Fruit fly (Drosophila melanogaster) whole organism, prepupa: ENCODE measurements around the gene CG34301.

Experiments
- CG10631 ChIP-seq: fragments of 200-800 bp; sonication (Bioruptor generic); optimal IDR thresholded peaks from 2 replicates; lab custom pipeline; 2016; ENCODE audit warnings: missing biosample characterization, missing genetic modification characterization
- CG10669 ChIP-seq: fragments of 200-800 bp; sonication (Bioruptor generic); optimal IDR thresholded peaks from 3 replicates; lab custom pipeline; 2018; ENCODE audit warnings: missing biosample characterization, mild to moderate bottlenecking, missing genetic modification characterization, moderate library complexity
- CG11294 ChIP-seq: fragments of 200-800 bp; sonication (Bioruptor generic); IDR thresholded peaks from 2 replicates; pipeline ENCODE4 v1.3.6; 2022; ENCODE audit warnings: missing biosample characterization, missing genetic modification characterization
- CG11902 ChIP-seq: fragments of 200-800 bp; sonication (Bioruptor generic); optimal IDR thresholded peaks from 3 replicates; lab custom pipeline; 2016; ENCODE audit warnings: missing biosample characterization, missing genetic modification characterization
- CG16779 ChIP-seq: fragments of 200-800 bp; sonication (Bioruptor generic); optimal IDR thresholded peaks from 3 replicates; lab custom pipeline; 2017; ENCODE audit warnings: missing biosample characterization, mild to moderate bottlenecking, missing genetic modification characterization
- CG3032 ChIP-seq: fragments of 200-800 bp; optimal IDR thresholded peaks from 2 replicates; lab custom pipeline; 2019; ENCODE audit warnings: missing biosample characterization, mild to moderate bottlenecking, missing genetic modification characterization, moderate library complexity
- CG31627 ChIP-seq: fragments of 200-800 bp; sonication (Bioruptor generic); optimal IDR thresholded peaks from 3 replicates; lab custom pipeline; 2016; ENCODE audit warnings: missing biosample characterization, missing genetic modification characterization
- CG34406 ChIP-seq: fragments of 200-800 bp; sonication (Bioruptor generic); optimal IDR thresholded peaks from 3 replicates; lab custom pipeline; 2016; ENCODE audit warnings: missing biosample characterization, missing genetic modification characterization
- CG3919 ChIP-seq: fragments of 200-800 bp; sonication (Bioruptor generic); optimal IDR thresholded peaks from 3 replicates; lab custom pipeline; 2016; ENCODE audit warnings: missing biosample characterization, missing genetic modification characterization
- CG4318 ChIP-seq: fragments of 200-800 bp; sonication (Bioruptor generic); optimal IDR thresholded peaks from 3 replicates; lab custom pipeline; 2017; ENCODE audit warnings: missing biosample characterization, mild to moderate bottlenecking, missing genetic modification characterization
- CG6163 ChIP-seq: fragments of 200-800 bp; sonication (Bioruptor generic); IDR thresholded peaks from 3 replicates; pipeline ENCODE4 v1.3.6; 2022; ENCODE audit warnings: missing biosample characterization, missing genetic modification characterization
- CG6854 ChIP-seq: fragments of 200-800 bp; sonication (Bioruptor generic); optimal IDR thresholded peaks from 2 replicates; lab custom pipeline; 2017; ENCODE audit warnings: missing biosample characterization, mild to moderate bottlenecking, missing genetic modification characterization
- CG7368 ChIP-seq: fragments of 200-800 bp; sonication (Bioruptor generic); optimal IDR thresholded peaks from 3 replicates; lab custom pipeline; 2016; ENCODE audit warnings: missing biosample characterization, missing genetic modification characterization
- CG8319 ChIP-seq: fragments of 200-800 bp; sonication (Bioruptor generic); optimal IDR thresholded peaks from 3 replicates; lab custom pipeline; 2016; ENCODE audit warnings: missing biosample characterization, missing genetic modification characterization
- CG8632 ChIP-seq: fragments of 200-800 bp; sonication (Bioruptor generic); optimal IDR thresholded peaks from 3 replicates; lab custom pipeline; 2016; ENCODE audit warnings: missing biosample characterization, missing genetic modification characterization
- CG9139 ChIP-seq: fragments of 200-800 bp; sonication (Bioruptor generic); optimal IDR thresholded peaks from 3 replicates; lab custom pipeline; 2017; ENCODE audit warnings: missing biosample characterization, mild to moderate bottlenecking, missing genetic modification characterization
- Eip75B ChIP-seq: fragments of 200-800 bp; sonication (Bioruptor generic); optimal IDR thresholded peaks from 3 replicates; lab custom pipeline; 2016; ENCODE audit warnings: missing biosample characterization, missing genetic modification characterization
- Eip78C ChIP-seq: fragments of 200-800 bp; sonication (Bioruptor generic); peaks from one replicate; lab custom pipeline; 2016; ENCODE audit warnings: missing biosample characterization, missing genetic modification characterization
- Eip93F ChIP-seq: fragments of 200-800 bp; sonication (Bioruptor generic); optimal IDR thresholded peaks from 2 replicates; lab custom pipeline; 2016; ENCODE audit warnings: missing biosample characterization, mild to moderate bottlenecking, missing genetic modification characterization
- Ets96B ChIP-seq: fragments of 200-800 bp; optimal IDR thresholded peaks from 2 replicates; lab custom pipeline; 2019; ENCODE audit warnings: missing biosample characterization, mild to moderate bottlenecking, missing genetic modification characterization, moderate library complexity
- Gug ChIP-seq: fragments of 200-800 bp; sonication (Bioruptor generic); IDR thresholded peaks from 2 replicates; pipeline ENCODE4 v1.3.6; 2022; ENCODE audit warnings: missing biosample characterization, missing genetic modification characterization
- Hr38 ChIP-seq: sonication (Bioruptor generic); optimal IDR thresholded peaks from 2 replicates; lab custom pipeline; 2016; ENCODE audit warnings: missing biosample characterization, missing genetic modification characterization
- Hr39 ChIP-seq: fragments of 200-800 bp; sonication (Bioruptor generic); optimal IDR thresholded peaks from 2 replicates; lab custom pipeline; 2016; ENCODE audit warnings: missing biosample characterization, missing genetic modification characterization
- Hr4 ChIP-seq: fragments of 200-800 bp; sonication (Bioruptor generic); optimal IDR thresholded peaks from 3 replicates; lab custom pipeline; 2016; ENCODE audit warnings: missing biosample characterization, missing genetic modification characterization
- Lpt ChIP-seq: fragments of 200-800 bp; sonication (Bioruptor generic); optimal IDR thresholded peaks from 3 replicates; lab custom pipeline; 2016; ENCODE audit warnings: missing biosample characterization, missing genetic modification characterization
- Met ChIP-seq: fragments of 200-800 bp; sonication (Bioruptor generic); optimal IDR thresholded peaks from 3 replicates; lab custom pipeline; 2016; ENCODE audit warnings: missing biosample characterization, missing genetic modification characterization
- Smox ChIP-seq: fragments of 200-800 bp; sonication (Bioruptor generic); optimal IDR thresholded peaks from 3 replicates; lab custom pipeline; 2016; ENCODE audit warnings: missing biosample characterization, missing genetic modification characterization
- Sox102F ChIP-seq: fragments of 200-800 bp; sonication (Bioruptor generic); optimal IDR thresholded peaks from 2 replicates; lab custom pipeline; 2016; ENCODE audit warnings: missing biosample characterization, mild to moderate bottlenecking, missing genetic modification characterization
- Sox14 ChIP-seq: fragments of 200-800 bp; sonication (Bioruptor generic); optimal IDR thresholded peaks from 3 replicates; lab custom pipeline; 2016; ENCODE audit warnings: missing biosample characterization, missing genetic modification characterization
- Sox15 ChIP-seq: fragments of 200-800 bp; sonication (Bioruptor generic); optimal IDR thresholded peaks from 3 replicates; lab custom pipeline; 2016; ENCODE audit warnings: missing biosample characterization, missing genetic modification characterization
- achi ChIP-seq: fragments of 200-800 bp; sonication (Bioruptor generic); optimal IDR thresholded peaks from 3 replicates; lab custom pipeline; 2016; ENCODE audit warnings: missing biosample characterization, missing genetic modification characterization
- acj6 ChIP-seq: fragments of 200-800 bp; sonication (Bioruptor generic); optimal IDR thresholded peaks from 3 replicates; lab custom pipeline; 2016; ENCODE audit warnings: missing biosample characterization, missing genetic modification characterization
- cyc ChIP-seq: fragments of 200-800 bp; sonication (Bioruptor generic); optimal IDR thresholded peaks from 3 replicates; lab custom pipeline; 2016; ENCODE audit warnings: missing biosample characterization, missing genetic modification characterization
- dac ChIP-seq: fragments of 200-800 bp; sonication (Bioruptor generic); optimal IDR thresholded peaks from 2 replicates; lab custom pipeline; 2017; ENCODE audit warnings: missing biosample characterization, mild to moderate bottlenecking, missing genetic modification characterization
- eg ChIP-seq: fragments of 200-800 bp; sonication (Bioruptor generic); IDR thresholded peaks from 3 replicates; pipeline ENCODE4 v1.3.6; 2022; ENCODE audit warnings: missing biosample characterization, missing genetic modification characterization
- fd59A ChIP-seq: fragments of 200-800 bp; sonication (Bioruptor generic); optimal IDR thresholded peaks from 2 replicates; lab custom pipeline; 2017; ENCODE audit warnings: missing biosample characterization, mild to moderate bottlenecking, missing genetic modification characterization, missing genetic modification reagents
- fkh ChIP-seq: fragments of 200-800 bp; sonication (Bioruptor generic); optimal IDR thresholded peaks from 3 replicates; lab custom pipeline; 2017; ENCODE audit warnings: missing biosample characterization, mild to moderate bottlenecking, missing genetic modification characterization, moderate library complexity
- lz ChIP-seq: fragments of 200-800 bp; sonication (Bioruptor generic); optimal IDR thresholded peaks from 3 replicates; lab custom pipeline; 2016; ENCODE audit warnings: missing biosample characterization, missing genetic modification characterization
- net ChIP-seq: fragments of 200-800 bp; sonication (Bioruptor generic); optimal IDR thresholded peaks from 3 replicates; lab custom pipeline; 2016; ENCODE audit warnings: missing biosample characterization, missing genetic modification characterization
- pdm3 ChIP-seq: fragments of 200-800 bp; sonication (Bioruptor generic); optimal IDR thresholded peaks from 3 replicates; lab custom pipeline; 2016; ENCODE audit warnings: missing biosample characterization, missing genetic modification characterization
- salr ChIP-seq, 2 experiments: fragments of 200-800 bp; sonication (Bioruptor generic); optimal IDR thresholded peaks; 3 replicates each; lab custom pipeline; 2016 to 2018; ENCODE audit warnings: missing biosample characterization in 2 of 2, missing genetic modification characterization in 2 of 2, mild to moderate bottlenecking in 1 of 2
- spab ChIP-seq: fragments of 200-800 bp; sonication (Bioruptor generic); optimal IDR thresholded peaks from 2 replicates; lab custom pipeline; 2017; ENCODE audit warnings: missing biosample characterization, mild to moderate bottlenecking, missing genetic modification characterization, missing genetic modification reagents
- ss ChIP-seq, 2 experiments: fragments of 200-800 bp; sonication (Bioruptor generic); optimal IDR thresholded peaks; 2 replicates in 1 of 2; 3 replicates in 1 of 2; lab custom pipeline; 2017 to 2018; ENCODE audit warnings: mild to moderate bottlenecking in 2 of 2, missing biosample characterization in 2 of 2, missing genetic modification characterization in 2 of 2, moderate library complexity in 1 of 2
- svp ChIP-seq: fragments of 200-800 bp; sonication (Bioruptor generic); peaks from one replicate; lab custom pipeline; 2016; ENCODE audit warnings: missing biosample characterization, missing genetic modification characterization
- topi ChIP-seq: fragments of 200-800 bp; sonication (Bioruptor generic); optimal IDR thresholded peaks from 3 replicates; lab custom pipeline; 2016; ENCODE audit warnings: missing biosample characterization, missing genetic modification characterization
- vri ChIP-seq: fragments of 200-800 bp; sonication (Bioruptor generic); optimal IDR thresholded peaks from 3 replicates; lab custom pipeline; 2016; ENCODE audit warnings: missing biosample characterization, mild to moderate bottlenecking, missing genetic modification characterization

Gene CG34301

dm6 chr3R:8818239-8818638 lies 45.0 kb downstream of the CG34301 start:
- TF ChIP-seq CG6163 (no peak), CG10631 (GFP tag; lab: Kevin White, UChicago) (no peak), dac (GFP tag; lab: Kevin White, UChicago) (no peak), eg (GFP tag; lab: Robert Waterston, UW) (0 out of 3 replicates have a peak, but pooled peaks have one; percentile 21)

- TF ChIP-seq Smox: peak; percentile 3
- peak; percentile 74 for TF ChIP-seq svp (GFP tag; lab: Kevin White, UChicago)
- TF ChIP-seq Lpt (GFP tag; lab: Kevin White, UChicago): no peak
- TF ChIP-seq CG34406 (GFP tag; lab: Kevin White, UChicago): no peak
- no peak for TF ChIP-seq CG8632 (GFP tag; lab: Kevin White, UChicago)
- TF ChIP-seq fkh (GFP tag; lab: Kevin White, UChicago): peak; percentile 77
- peak; percentile 30 for TF ChIP-seq Eip75B (GFP tag; lab: Kevin White, UChicago)
- peak; percentile 8 for TF ChIP-seq topi (GFP tag; lab: Kevin White, UChicago)
- peak; percentile 1 for TF ChIP-seq pdm3
- TF ChIP-seq CG16779 (tag; lab: Kevin White, UChicago): peak; percentile 12
- no peak for TF ChIP-seq eg (GFP tag; lab: Robert Waterston, UW)
- TF ChIP-seq spab (GFP tag; lab: Kevin White, UChicago): no peak
- TF ChIP-seq CG4318: no peak
- TF ChIP-seq Hr38 (GFP tag; lab: Kevin White, UChicago): no peak
- TF ChIP-seq Eip78C: peak; percentile 57
- no peak for TF ChIP-seq Hr39 (GFP tag; lab: Kevin White, UChicago)
- TF ChIP-seq CG8319: no peak
- peak; percentile 48 for TF ChIP-seq vri (GFP tag; lab: Kevin White, UChicago)
- TF ChIP-seq CG3919 (GFP tag; lab: Kevin White, UChicago): peak; percentile 6
- TF ChIP-seq salr (GFP tag; optimal IDR thresholded peaks at IDR 0.05; lab: Kevin White, UChicago): no peak
- TF ChIP-seq Sox15 (GFP tag; lab: Kevin White, UChicago): no peak
- TF ChIP-seq dac (GFP tag; lab: Kevin White, UChicago): no peak
- no peak for TF ChIP-seq CG3032 (tag; lab: Kevin White, UChicago)
- TF ChIP-seq Met (GFP tag; lab: Kevin White, UChicago): peak; percentile 14
- TF ChIP-seq CG10669 (GFP tag; lab: Kevin White, UChicago): no peak
- peak in 1 of 2 experiments; percentile 50 for TF ChIP-seq ss (GFP tag; optimal IDR thresholded peaks at IDR 0.05; lab: Kevin White, UChicago)
- peak; percentile 30 for TF ChIP-seq lz (GFP tag; lab: Kevin White, UChicago)
- TF ChIP-seq Gug (GFP tag; lab: Robert Waterston, UW): no peak
- TF ChIP-seq Ets96B (tag; lab: Kevin White, UChicago): no peak
- no peak for TF ChIP-seq achi (GFP tag; lab: Kevin White, UChicago)
- peak; percentile 20 for TF ChIP-seq Sox14 (GFP tag; lab: Kevin White, UChicago)
- TF ChIP-seq CG7368 (GFP tag; lab: Kevin White, UChicago): peak; percentile 5
- TF ChIP-seq cyc (GFP tag; lab: Kevin White, UChicago): peak; percentile 7
- TF ChIP-seq fd59A (GFP tag; lab: Kevin White, UChicago): no peak
Observed at dm6 chr3R:8819551-8820057, 46.4 kb downstream of the CG34301 start.

DNA sequence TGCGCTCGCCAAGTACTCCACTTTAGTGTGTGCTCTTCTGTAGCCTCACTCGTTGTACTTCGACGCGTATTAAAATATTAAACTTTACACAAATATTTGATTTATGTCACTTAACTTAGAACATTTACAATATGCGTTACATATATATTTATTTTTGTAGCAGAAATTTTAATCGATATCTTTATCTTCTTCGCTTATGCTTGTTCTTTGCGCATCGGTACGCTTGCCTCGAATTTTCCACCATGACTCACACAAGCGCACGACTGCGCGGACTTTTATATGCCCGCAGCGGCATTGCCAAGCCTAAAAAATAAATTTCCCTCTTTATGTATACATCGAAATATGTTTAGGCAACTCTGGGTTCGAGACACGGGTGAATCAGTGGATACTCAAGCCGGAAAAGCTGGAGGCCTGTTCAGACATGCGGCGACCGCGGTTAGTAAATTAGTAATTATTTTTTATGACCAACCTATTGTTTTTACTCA lies 47.2 kb downstream of the CG34301 start, which contains the start of gene aqz:
aqz (minus strand) TSS at position 255 of the 485 bp plus-strand sequence.
- peak; percentile 46 for TF ChIP-seq Met (GFP tag; lab: Kevin White, UChicago)
- no peak for TF ChIP-seq Smox
- TF ChIP-seq fd59A (GFP tag; lab: Kevin White, UChicago): no peak
- TF ChIP-seq Sox15 (GFP tag; lab: Kevin White, UChicago): peak; percentile 8
- TF ChIP-seq net (GFP tag; lab: Kevin White, UChicago): peak; percentile 55
- TF ChIP-seq CG6854 (GFP tag; lab: Kevin White, UChicago): peak; percentile 41
- no peak for TF ChIP-seq CG11294 (GFP tag; lab: Robert Waterston, UW)
- TF ChIP-seq CG31627: peak; percentile 36
- TF ChIP-seq fkh (GFP tag; lab: Kevin White, UChicago): peak; percentile 84
- TF ChIP-seq svp (GFP tag; lab: Kevin White, UChicago): peak; percentile 82
- TF ChIP-seq acj6 (GFP tag; lab: Kevin White, UChicago): peak; percentile 30
- peak; percentile 23 for TF ChIP-seq Eip93F (GFP tag; lab: Kevin White, UChicago)
- TF ChIP-seq CG11902 (GFP tag; lab: Kevin White, UChicago): no peak
- no peak for TF ChIP-seq CG10669 (GFP tag; lab: Kevin White, UChicago)
- TF ChIP-seq Eip75B (GFP tag; lab: Kevin White, UChicago): peak; percentile 48
- TF ChIP-seq dac (GFP tag; lab: Kevin White, UChicago): peak; percentile 2
- peak; percentile 44 to 58 for TF ChIP-seq ss (GFP tag; optimal IDR thresholded peaks at IDR 0.05; lab: Kevin White, UChicago)
- TF ChIP-seq CG8632 (GFP tag; lab: Kevin White, UChicago): no peak
- peak; percentile 62 for TF ChIP-seq vri (GFP tag; lab: Kevin White, UChicago)
- TF ChIP-seq CG16779 (tag; lab: Kevin White, UChicago): peak; percentile 47
- peak; percentile 18 for TF ChIP-seq Hr4 (GFP tag; lab: Kevin White, UChicago)
- TF ChIP-seq eg (GFP tag; lab: Robert Waterston, UW): peak; percentile 57; the same call in 2 of the 3 replicates
- peak; percentile 70 for TF ChIP-seq CG9139
- TF ChIP-seq Sox102F (GFP tag; lab: Kevin White, UChicago): peak; percentile 56
